In the genomic region with DNA sequence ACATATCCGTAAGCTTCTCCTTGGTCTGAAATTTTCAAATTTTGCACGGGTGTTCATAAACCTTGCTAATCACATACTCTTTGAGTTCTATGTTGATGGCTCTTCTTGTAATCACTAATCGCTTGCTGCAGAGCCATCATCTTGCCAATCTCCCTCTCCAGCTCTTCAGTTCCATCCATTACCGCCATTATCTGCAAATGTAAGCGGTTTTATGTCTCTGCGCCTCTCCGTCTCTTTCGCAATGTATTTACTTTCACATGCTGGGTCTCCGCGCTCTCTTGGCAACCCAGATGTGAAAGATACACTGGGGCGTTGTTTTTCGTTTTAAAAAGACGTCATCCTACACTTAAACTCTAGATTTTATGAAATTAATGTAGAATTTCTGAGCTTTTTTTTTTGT, we compare ENCODE assay signal across 8 worm cellular contexts.
TF ChIP-seq lines count a peak whose summit lies in the region.

No protein-coding gene starts in this region.

TF ChIP-seq in whole organism, L1 larva, 84 proteins besides CTCF, POLR2A, EP300 and RAD21 (continues in another document):
- peak; percentile 46 for TF ChIP-seq nhr-47 (tag; optimal IDR thresholded peaks at IDR 0.05; lab: Kevin White, UChicago)
- TF ChIP-seq fkh-8 (tag; optimal IDR thresholded peaks at IDR 0.05; lab: Kevin White, UChicago), result peak; percentile 41
- peak; percentile 80 for TF ChIP-seq xbp-1 (tag; optimal IDR thresholded peaks at IDR 0.05; lab: Kevin White, UChicago)
- peak; percentile 26 for TF ChIP-seq unc-130 (tag; optimal IDR thresholded peaks at IDR 0.05; lab: Kevin White, UChicago)
- TF ChIP-seq ces-1 (GFP tag; optimal IDR thresholded peaks at IDR 0.05; lab: Kevin White, UChicago), result no peak
- TF ChIP-seq lin-39 (tag; optimal IDR thresholded peaks at IDR 0.05; lab: Kevin White, UChicago), result no peak
- no peak for TF ChIP-seq nhr-84 (tag; optimal IDR thresholded peaks at IDR 0.05; lab: Kevin White, UChicago)
- TF ChIP-seq vab-15 (tag; optimal IDR thresholded peaks at IDR 0.05; lab: Kevin White, UChicago), result no peak
- no peak for TF ChIP-seq irx-1 (tag; optimal IDR thresholded peaks at IDR 0.05; lab: Kevin White, UChicago)
- TF ChIP-seq snpc-4 (tag; optimal IDR thresholded peaks at IDR 0.05; lab: Kevin White, UChicago), result peak; percentile 78
- no peak for TF ChIP-seq pax-3 (tag; optimal IDR thresholded peaks at IDR 0.05; lab: Kevin White, UChicago)

TF ChIP-seq in whole organism, L2 larva, 48 proteins besides CTCF, POLR2A, EP300 and RAD21 (continues in another document):
- TF ChIP-seq mdl-1 (tag; optimal IDR thresholded peaks at IDR 0.05; lab: Kevin White, UChicago), result no peak
- TF ChIP-seq F13H6.1 (tag; optimal IDR thresholded peaks at IDR 0.05; lab: Kevin White, UChicago), result peak; percentile 3
- TF ChIP-seq gmeb-1 (tag; optimal IDR thresholded peaks at IDR 0.05; lab: Kevin White, UChicago), result peak; percentile 3
- TF ChIP-seq lsy-2 (tag; optimal IDR thresholded peaks at IDR 0.05; lab: Kevin White, UChicago), result peak in 1 of 2 experiments; percentile 49
- no peak for TF ChIP-seq mbf-1 (tag; optimal IDR thresholded peaks at IDR 0.05; lab: Kevin White, UChicago)
- TF ChIP-seq blmp-1 (tag; optimal IDR thresholded peaks at IDR 0.05; lab: Kevin White, UChicago; ENCODE audit: insufficient read depth), result no peak
- TF ChIP-seq ceh-82 (tag; optimal IDR thresholded peaks at IDR 0.05; lab: Kevin White, UChicago), result no peak
- peak; percentile 59 for TF ChIP-seq sma-9 (GFP tag; optimal IDR thresholded peaks at IDR 0.05; lab: Kevin White, UChicago)
- no peak for TF ChIP-seq sma-9 (tag; optimal IDR thresholded peaks at IDR 0.05; lab: Kevin White, UChicago)
- TF ChIP-seq crh-2 (tag; optimal IDR thresholded peaks at IDR 0.05; lab: Kevin White, UChicago), result peak; percentile 30
- peak; percentile 76 for TF ChIP-seq snpc-4 (tag; optimal IDR thresholded peaks at IDR 0.05; lab: Kevin White, UChicago)

TF ChIP-seq in whole organism, L3 larva, 47 proteins besides CTCF, POLR2A, EP300 and RAD21 (continues in another document):
- TF ChIP-seq fos-1 (tag; optimal IDR thresholded peaks at IDR 0.05; lab: Kevin White, UChicago), result no peak
- peak; percentile 9 for TF ChIP-seq lin-15B (tag; optimal IDR thresholded peaks at IDR 0.05; lab: Kevin White, UChicago)
- TF ChIP-seq hmg-11 (tag; optimal IDR thresholded peaks at IDR 0.05; lab: Kevin White, UChicago), result no peak
- TF ChIP-seq egl-5 (tag; optimal IDR thresholded peaks at IDR 0.05; lab: Kevin White, UChicago), result peak; percentile 79
- TF ChIP-seq pqm-1 (tag; optimal IDR thresholded peaks at IDR 0.05; lab: Kevin White, UChicago), result no peak
- TF ChIP-seq nhr-43 (tag; optimal IDR thresholded peaks at IDR 0.05; lab: Kevin White, UChicago; ENCODE audit: poor library complexity, severe bottlenecking), result no peak
- peak; percentile 35 for TF ChIP-seq ceh-28 (tag; optimal IDR thresholded peaks at IDR 0.05; lab: Kevin White, UChicago)
- peak; percentile 66 for TF ChIP-seq nfya-1 (tag; optimal IDR thresholded peaks at IDR 0.05; lab: Kevin White, UChicago; ENCODE audit: insufficient read depth)
- TF ChIP-seq unc-39 (tag; optimal IDR thresholded peaks at IDR 0.05; lab: Kevin White, UChicago), result no peak
- peak; percentile 63 for TF ChIP-seq lin-39 (tag; optimal IDR thresholded peaks at IDR 0.05; lab: Kevin White, UChicago)
- peak; percentile 61 for TF ChIP-seq pha-4 (tag; optimal IDR thresholded peaks at IDR 0.05; lab: Kevin White, UChicago)

TF ChIP-seq in whole organism, L4 larva, 104 proteins besides CTCF, POLR2A, EP300 and RAD21 (continues in another document):
- TF ChIP-seq F26F4.8 (GFP tag; conservative IDR thresholded peaks at IDR 0.05; lab: Robert Waterston, UW) (no peak), nhr-11 (tag; optimal IDR thresholded peaks at IDR 0.05; lab: Kevin White, UChicago) (peak; percentile 39), nhr-28 (tag; optimal IDR thresholded peaks at IDR 0.05; lab: Kevin White, UChicago) (peak; percentile 14), hmg-1.1 (GFP tag; IDR thresholded peaks at IDR 0.05; lab: Robert Waterston, UW) (peak; percentile 49; the same call in 1 of the 2 replicates), T26A8.4 (GFP tag; IDR thresholded peaks at IDR 0.05; lab: Robert Waterston, UW) (no peak), ctbp-1 (GFP tag; IDR thresholded peaks at IDR 0.05; lab: Robert Waterston, UW) (no peak), pqm-1 (tag; optimal IDR thresholded peaks at IDR 0.05; lab: Kevin White, UChicago) (no peak), nhr-76 (tag; optimal IDR thresholded peaks at IDR 0.05; lab: Kevin White, UChicago) (no peak), nhr-42 (GFP tag; IDR thresholded peaks at IDR 0.05; lab: Robert Waterston, UW) (no peak), F10B5.3 (tag; optimal IDR thresholded peaks at IDR 0.05; lab: Kevin White, UChicago) (no peak), spr-1 (tag; optimal IDR thresholded peaks at IDR 0.05; lab: Kevin White, UChicago) (no peak), unc-39 (tag; optimal IDR thresholded peaks at IDR 0.05; lab: Kevin White, UChicago) (no peak)

TF ChIP-seq in whole organism, late embryonic, 69 proteins besides CTCF, POLR2A, EP300 and RAD21 (continues in another document):
- TF ChIP-seq T23F11.4 (GFP tag; optimal IDR thresholded peaks at IDR 0.05; lab: Kevin White, UChicago), result no peak
- TF ChIP-seq C08G9.2 (tag; optimal IDR thresholded peaks at IDR 0.05; lab: Kevin White, UChicago), result no peak
- TF ChIP-seq tbx-7 (tag; optimal IDR thresholded peaks at IDR 0.05; lab: Kevin White, UChicago), result no peak
- TF ChIP-seq ttx-3 (tag; optimal IDR thresholded peaks at IDR 0.05; lab: Kevin White, UChicago), result no peak
- no peak for TF ChIP-seq unc-3 (GFP tag; conservative IDR thresholded peaks at IDR 0.05; lab: Robert Waterston, UW)
- TF ChIP-seq unc-3 (tag; optimal IDR thresholded peaks at IDR 0.05; lab: Kevin White, UChicago), result no peak
- peak; percentile 9 for TF ChIP-seq ceh-18 (tag; optimal IDR thresholded peaks at IDR 0.05; lab: Kevin White, UChicago)
- TF ChIP-seq lim-6 (tag; optimal IDR thresholded peaks at IDR 0.05; lab: Kevin White, UChicago), result no peak
- TF ChIP-seq tbx-2 (tag; optimal IDR thresholded peaks at IDR 0.05; lab: Kevin White, UChicago), result peak; percentile 35
- peak; percentile 43 for TF ChIP-seq rnt-1 (tag; optimal IDR thresholded peaks at IDR 0.05; lab: Kevin White, UChicago)
- TF ChIP-seq sdc-2 (tag; optimal IDR thresholded peaks at IDR 0.05; lab: Kevin White, UChicago), result no peak
- TF ChIP-seq unc-55 (GFP tag; optimal IDR thresholded peaks at IDR 0.05; lab: Kevin White, UChicago), result peak; percentile 67

TF ChIP-seq in whole organism, midembryonic, 9 proteins besides CTCF, POLR2A, EP300 and RAD21:
- TF ChIP-seq cog-1 (tag; optimal IDR thresholded peaks at IDR 0.05; lab: Kevin White, UChicago), result peak; percentile 16
- no peak for TF ChIP-seq ztf-23 (GFP tag; IDR thresholded peaks at IDR 0.05; lab: Robert Waterston, UW)
- TF ChIP-seq med-1 (GFP tag; optimal IDR thresholded peaks at IDR 0.05; lab: Kevin White, UChicago; ENCODE audit: insufficient read depth), result no peak
- TF ChIP-seq flt-1 (GFP tag; IDR thresholded peaks at IDR 0.05; lab: Robert Waterston, UW), result no peak
- no peak for TF ChIP-seq tab-1 (GFP tag; IDR thresholded peaks at IDR 0.05; lab: Robert Waterston, UW)
- no peak for TF ChIP-seq T22C8.4 (GFP tag; IDR thresholded peaks at IDR 0.05; lab: Robert Waterston, UW)
TF ChIP-seq in whole organism, midembryonic: peak in this region for 1.

TF ChIP-seq in whole organism, mixed stage, embryonic, 35 proteins besides CTCF, POLR2A, EP300 and RAD21:
- TF ChIP-seq unc-62 (GFP tag; optimal IDR thresholded peaks at IDR 0.05; lab: Kevin White, UChicago) (peak; percentile 34), unc-120 (tag; optimal IDR thresholded peaks at IDR 0.05; lab: Kevin White, UChicago; ENCODE audit: poor library complexity, severe bottlenecking) (peak; percentile 54), nhr-237 (tag; optimal IDR thresholded peaks at IDR 0.05; lab: Kevin White, UChicago) (no peak), hlh-1 (tag; optimal IDR thresholded peaks at IDR 0.05; lab: Kevin White, UChicago) (peak; percentile 1), ham-2 (GFP tag; optimal IDR thresholded peaks at IDR 0.05; lab: Kevin White, UChicago) (peak; percentile 77), lsy-2 (tag; optimal IDR thresholded peaks at IDR 0.05; lab: Kevin White, UChicago) (peak; percentile 24), elt-1 (tag; optimal IDR thresholded peaks at IDR 0.05; lab: Kevin White, UChicago; ENCODE audit: borderline replicate concordance, insufficient read depth) (peak; percentile 24), ces-1 (GFP tag; optimal IDR thresholded peaks at IDR 0.05; lab: Kevin White, UChicago) (peak; percentile 52), pha-4 (tag; optimal IDR thresholded peaks at IDR 0.05; lab: Kevin White, UChicago) (peak; percentile 61), nhr-76 (tag; optimal IDR thresholded peaks at IDR 0.05; lab: Kevin White, UChicago) (no peak)

TF ChIP-seq in whole organism, young adult, 124 proteins besides CTCF, POLR2A, EP300 and RAD21 (continues in another document):
- TF ChIP-seq nhr-27 (tag; optimal IDR thresholded peaks at IDR 0.05; lab: Kevin White, UChicago) (no peak), cebp-1 (GFP tag; IDR thresholded peaks at IDR 0.05; lab: Robert Waterston, UW) (peak; percentile 75), cebp-1 (tag; optimal IDR thresholded peaks at IDR 0.05; lab: Kevin White, UChicago) (peak; percentile 89), nfya-2 (GFP tag; IDR thresholded peaks at IDR 0.05; lab: Robert Waterston, UW) (no peak), lin-54 (GFP tag; optimal IDR thresholded peaks at IDR 0.05; lab: Kevin White, UChicago) (no peak), let-607 (tag; optimal IDR thresholded peaks at IDR 0.05; lab: Kevin White, UChicago) (no peak), aptf-2 (GFP tag; conservative IDR thresholded peaks at IDR 0.05; lab: Robert Waterston, UW) (no peak), let-526 (GFP tag; IDR thresholded peaks at IDR 0.05; lab: Robert Waterston, UW) (no peak), dpff-1 (tag; optimal IDR thresholded peaks at IDR 0.05; lab: Kevin White, UChicago) (no peak), pbrm-1 (GFP tag; IDR thresholded peaks at IDR 0.05; lab: Robert Waterston, UW) (0 out of 2 replicates have a peak, but pooled peaks have one; percentile 17), K12H6.12 (tag; optimal IDR thresholded peaks at IDR 0.05; lab: Kevin White, UChicago) (no peak), efl-1 (GFP tag; optimal IDR thresholded peaks at IDR 0.05; lab: Kevin White, UChicago) (no peak), F37B4.10 (GFP tag; IDR thresholded peaks at IDR 0.05; lab: Robert Waterston, UW) (no peak), F33H1.4 (GFP tag; IDR thresholded peaks at IDR 0.05; lab: Robert Waterston, UW) (no peak), mes-4 (tag; optimal IDR thresholded peaks at IDR 0.05; lab: Kevin White, UChicago) (no peak), F52B5.7 (tag; optimal IDR thresholded peaks at IDR 0.05; lab: Kevin White, UChicago) (no peak), C06A6.2 (GFP tag; conservative IDR thresholded peaks at IDR 0.05; lab: Robert Waterston, UW) (no peak), B0035.1 (tag; optimal IDR thresholded peaks at IDR 0.05; lab: Kevin White, UChicago) (no peak), Y56A3A.18 (GFP tag; IDR thresholded peaks at IDR 0.05; lab: Robert Waterston, UW) (no peak), repo-1 (tag; optimal IDR thresholded peaks at IDR 0.05; lab: Kevin White, UChicago) (no peak), snpc-4 (GFP tag; optimal IDR thresholded peaks at IDR 0.05; lab: Kevin White, UChicago) (no peak), snpc-4 (tag; optimal IDR thresholded peaks at IDR 0.05; lab: Kevin White, UChicago) (peak in 2 of 4 experiments; percentile 39 to 57)
